Worm (Caenorhabditis elegans) whole organism, L1 larva: Measurements from ENCODE around the gene srp-1.

ENCODE experiments used
- mdl-1 ChIP-seq, 2 experiments: fragments of 150-350 bp; optimal IDR thresholded peaks; 2 replicates each; lab custom pipeline; 2014 to 2017; ENCODE audit warnings: missing biosample characterization in 2 of 2, missing genetic modification characterization in 2 of 2, inconsistent platforms in 1 of 2
- nhr-77 ChIP-seq: fragments of 150-350 bp; optimal IDR thresholded peaks from 2 replicates; lab custom pipeline; 2014; ENCODE audit warnings: missing biosample characterization, missing genetic modification characterization
- skn-1 ChIP-seq: fragments of 150-350 bp; optimal IDR thresholded peaks from 2 replicates; lab custom pipeline; 2014; ENCODE audit warnings: missing biosample characterization, missing genetic modification characterization

DNA sequence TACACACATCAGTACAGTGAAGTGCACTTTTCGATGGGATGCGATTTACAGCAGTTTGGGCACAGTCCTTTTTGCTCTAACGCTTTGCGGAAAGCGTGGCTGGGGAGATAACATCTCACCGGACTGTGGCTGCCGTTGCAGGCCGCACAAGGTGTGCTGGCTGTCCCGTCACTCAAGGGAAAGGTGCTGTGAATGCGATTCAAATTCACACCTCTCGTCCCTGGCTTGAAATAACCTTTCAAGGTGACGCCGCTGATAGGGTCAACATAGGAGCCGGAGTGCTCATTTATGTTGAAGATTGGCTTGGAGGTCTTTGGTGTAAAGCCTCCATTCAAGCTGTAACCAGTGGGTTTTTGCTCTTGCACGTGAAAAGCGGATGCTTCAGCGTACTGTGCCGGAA, 41.0 kb downstream of the srp-1 start:
- TF ChIP-seq mdl-1 (tag; optimal IDR thresholded peaks at IDR 0.05; lab: Kevin White, UChicago) = no peak
- TF ChIP-seq nhr-77 (tag; lab: Kevin White, UChicago) = no peak
- TF ChIP-seq skn-1 (tag; lab: Kevin White, UChicago) = no peak
